Worm (Caenorhabditis elegans) whole organism, L3 larva: ENCODE measurements around the gene F46B3.16.

Source experiments
- R02D3.7 ChIP-seq: fragments of 150-350 bp; optimal IDR thresholded peaks from 2 replicates; lab custom pipeline; 2014; ENCODE audit warnings: missing biosample characterization, missing genetic modification characterization
- ZK546.5 ChIP-seq: sonication (generic microtip); optimal IDR thresholded peaks from 2 replicates; lab custom pipeline; 2017; ENCODE audit warnings: missing biosample characterization, missing genetic modification characterization
- ama-1 ChIP-seq: fragments of 150-350 bp; optimal IDR thresholded peaks from 2 replicates; lab custom pipeline; 2018
- ceh-16 ChIP-seq: sonication (generic microtip); optimal IDR thresholded peaks from 2 replicates; lab custom pipeline; 2017; ENCODE audit warnings: missing biosample characterization, missing genetic modification characterization
- ceh-28 ChIP-seq: fragments of 150-350 bp; optimal IDR thresholded peaks from 2 replicates; lab custom pipeline; 2014; ENCODE audit warnings: missing biosample characterization, missing genetic modification reagents, missing genetic modification characterization
- daf-12 ChIP-seq: fragments of 150-350 bp; optimal IDR thresholded peaks from 2 replicates; lab custom pipeline; 2014; ENCODE audit warnings: missing biosample characterization, missing genetic modification reagents, missing genetic modification characterization
- egl-27 ChIP-seq: sonication (generic microtip); optimal IDR thresholded peaks from 4 replicates; lab custom pipeline; 2017; ENCODE audit warnings: missing biosample characterization, missing genetic modification reagents, missing genetic modification characterization
- elt-1 ChIP-seq: fragments of 150-350 bp; optimal IDR thresholded peaks from 2 replicates; lab custom pipeline; 2014; ENCODE audit warnings: missing biosample characterization, missing genetic modification characterization
- elt-2 ChIP-seq: sonication (generic microtip); optimal IDR thresholded peaks from 2 replicates; lab custom pipeline; 2016; ENCODE audit warnings: missing genetic modification reagents, mild to moderate bottlenecking, missing genetic modification characterization, missing compliant biosample characterization
- elt-3 ChIP-seq, 3 experiments: fragments of 150-350 bp in 1 of 3; sonication (generic microtip) in 2 of 3; optimal IDR thresholded peaks; 2 replicates in 2 of 3; 4 replicates in 1 of 3; lab custom pipeline; 2014 to 2017; ENCODE audit warnings: missing biosample characterization in 3 of 3, missing genetic modification characterization in 3 of 3
- eor-1 ChIP-seq, 2 experiments: fragments of 150-350 bp; optimal IDR thresholded peaks; 2 replicates each; lab custom pipeline; 2014 to 2018; ENCODE audit warnings: missing biosample characterization in 2 of 2, missing genetic modification characterization in 2 of 2
- fos-1 ChIP-seq: fragments of 150-350 bp; optimal IDR thresholded peaks from 2 replicates; lab custom pipeline; 2014; ENCODE audit warnings: missing biosample characterization, missing genetic modification characterization
- hmg-11 ChIP-seq: sonication (generic microtip); optimal IDR thresholded peaks from 2 replicates; lab custom pipeline; 2016; ENCODE audit warnings: missing genetic modification characterization, missing compliant biosample characterization
- jun-1 ChIP-seq: fragments of 150-350 bp; optimal IDR thresholded peaks from 2 replicates; lab custom pipeline; 2014; ENCODE audit warnings: missing biosample characterization, missing genetic modification reagents, missing genetic modification characterization
- lin-39 ChIP-seq: fragments of 150-350 bp; optimal IDR thresholded peaks from 2 replicates; lab custom pipeline; 2018; ENCODE audit warnings: missing biosample characterization, missing genetic modification reagents, missing genetic modification characterization
- mdl-1 ChIP-seq: fragments of 150-350 bp; optimal IDR thresholded peaks from 2 replicates; lab custom pipeline; 2014; ENCODE audit warnings: missing biosample characterization, missing genetic modification characterization
- mml-1 ChIP-seq: fragments of 150-350 bp; sonication (generic microtip); optimal IDR thresholded peaks from 3 replicates; lab custom pipeline; 2014; ENCODE audit warnings: missing biosample characterization, missing genetic modification characterization
- nfya-1 ChIP-seq: sonication (generic microtip); optimal IDR thresholded peaks from 2 replicates; lab custom pipeline; 2017; ENCODE audit warnings: missing genetic modification characterization, mild to moderate bottlenecking, missing compliant biosample characterization, antibody characterized with exemption, moderate library complexity; ENCODE audit not compliant: insufficient read depth
- nhr-11 ChIP-seq: fragments of 150-350 bp; optimal IDR thresholded peaks from 2 replicates; lab custom pipeline; 2014; ENCODE audit warnings: missing biosample characterization, missing genetic modification characterization
- nhr-12 ChIP-seq: fragments of 150-350 bp; optimal IDR thresholded peaks from 2 replicates; lab custom pipeline; 2014; ENCODE audit warnings: missing biosample characterization, missing genetic modification characterization
- nhr-25 ChIP-seq: sonication (generic microtip); optimal IDR thresholded peaks from 2 replicates; lab custom pipeline; 2017; ENCODE audit warnings: missing biosample characterization, missing genetic modification characterization
- nhr-67 ChIP-seq: fragments of 150-350 bp; optimal IDR thresholded peaks from 2 replicates; lab custom pipeline; 2014; ENCODE audit warnings: missing biosample characterization, missing genetic modification characterization
- nhr-76 ChIP-seq: fragments of 150-350 bp; sonication (generic microtip); optimal IDR thresholded peaks from 5 replicates; lab custom pipeline; 2014; ENCODE audit warnings: missing biosample characterization, missing genetic modification characterization
- nhr-77 ChIP-seq: fragments of 150-350 bp; optimal IDR thresholded peaks from 2 replicates; lab custom pipeline; 2014; ENCODE audit warnings: missing biosample characterization, missing genetic modification characterization
- pha-4 ChIP-seq: fragments of 150-350 bp; optimal IDR thresholded peaks from 2 replicates; lab custom pipeline; 2014; ENCODE audit warnings: missing biosample characterization, missing genetic modification reagents, missing genetic modification characterization
- sea-2 ChIP-seq: fragments of 150-350 bp; sonication (generic microtip); optimal IDR thresholded peaks from 4 replicates; lab custom pipeline; 2014; ENCODE audit warnings: missing biosample characterization, missing genetic modification reagents, missing genetic modification characterization
- snpc-4 ChIP-seq: fragments of 150-350 bp; optimal IDR thresholded peaks from 2 replicates; lab custom pipeline; 2014; ENCODE audit warnings: missing biosample characterization, missing genetic modification characterization
- tbx-2 ChIP-seq: sonication (generic microtip); optimal IDR thresholded peaks from 2 replicates; lab custom pipeline; 2016; ENCODE audit warnings: mild to moderate bottlenecking, missing genetic modification characterization, missing compliant biosample characterization
- unc-39 ChIP-seq: sonication (generic microtip); optimal IDR thresholded peaks from 4 replicates; lab custom pipeline; 2017; ENCODE audit warnings: missing biosample characterization, missing genetic modification characterization
- unc-62 ChIP-seq: fragments of 150-350 bp; sonication (generic microtip); optimal IDR thresholded peaks from 4 replicates; lab custom pipeline; 2014; ENCODE audit warnings: missing biosample characterization, missing genetic modification reagents, missing genetic modification characterization
- ztf-11 ChIP-seq: fragments of 150-350 bp; optimal IDR thresholded peaks from 2 replicates; lab custom pipeline; 2014; ENCODE audit warnings: missing biosample characterization, missing genetic modification characterization

Gene F46B3.16

ce11 chrV:20680189-20680588 lies 45.8 kb downstream of the F46B3.16 start:
- no peak for TF ChIP-seq daf-12
- TF ChIP-seq ztf-11 (tag; lab: Kevin White, UChicago) = no peak
- TF ChIP-seq fos-1 (tag; lab: Kevin White, UChicago) = no peak
- no peak for TF ChIP-seq unc-62 (GFP tag; lab: Kevin White, UChicago)
- TF ChIP-seq nhr-25 (tag; lab: Kevin White, UChicago) = no peak
- no peak for TF ChIP-seq jun-1
- no peak for TF ChIP-seq tbx-2 (tag; lab: Kevin White, UChicago)
- no peak for TF ChIP-seq mml-1 (tag; lab: Kevin White, UChicago)
- no peak for TF ChIP-seq hmg-11 (tag; lab: Kevin White, UChicago)
- no peak for TF ChIP-seq nhr-76 (tag; lab: Kevin White, UChicago)
- no peak for TF ChIP-seq mdl-1 (tag; lab: Kevin White, UChicago)
- no peak for TF ChIP-seq pha-4 (tag; lab: Kevin White, UChicago)
- TF ChIP-seq nfya-1 = no peak

ce11 chrV:20681120-20681519 lies 46.7 kb downstream of the F46B3.16 start, which contains the start of gene srsx-35:
Gene srsx-35, plus strand, starts transcription at chrV:20681420.
- no peak for TF ChIP-seq lin-39 (tag; lab: Kevin White, UChicago)
- no peak for TF ChIP-seq nhr-11
- no peak for TF ChIP-seq sea-2
- no peak for TF ChIP-seq nfya-1
- no peak for TF ChIP-seq nhr-67 (tag; lab: Kevin White, UChicago)
- no peak for TF ChIP-seq ceh-16 (tag; lab: Kevin White, UChicago)
- TF ChIP-seq ceh-28 (tag; lab: Kevin White, UChicago) = no peak
- no peak for TF ChIP-seq ama-1 (lab: Kevin White, UChicago)
- TF ChIP-seq nhr-12 (tag; lab: Kevin White, UChicago) = no peak
- no peak for TF ChIP-seq ztf-11 (tag; lab: Kevin White, UChicago)
- TF ChIP-seq R02D3.7 (tag; lab: Kevin White, UChicago) = no peak
- no peak for TF ChIP-seq unc-62 (GFP tag; lab: Kevin White, UChicago)
- TF ChIP-seq elt-2 = no peak
- no peak for TF ChIP-seq tbx-2 (tag; lab: Kevin White, UChicago)
- TF ChIP-seq eor-1 (tag; optimal IDR thresholded peaks at IDR 0.05; lab: Kevin White, UChicago) = no peak
- TF ChIP-seq mdl-1 (tag; lab: Kevin White, UChicago) = no peak
- no peak for TF ChIP-seq ZK546.5 (tag; lab: Kevin White, UChicago)
- no peak for TF ChIP-seq daf-12

- TF ChIP-seq fos-1 (tag; lab: Kevin White, UChicago) (no peak), snpc-4 (peak; percentile 2)
Observed at ce11 chrV:20681824-20682223, 47.4 kb downstream of the F46B3.16 start.

- TF ChIP-seq elt-3 (tag; optimal IDR thresholded peaks at IDR 0.05; lab: Kevin White, UChicago) (no peak), lin-39 (tag; lab: Kevin White, UChicago) (no peak), nhr-67 (tag; lab: Kevin White, UChicago) (no peak), daf-12 (no peak), elt-2 (no peak), pha-4 (tag; lab: Kevin White, UChicago) (no peak), elt-1 (no peak), unc-39 (tag; lab: Kevin White, UChicago) (no peak), ama-1 (lab: Kevin White, UChicago) (no peak), fos-1 (tag; lab: Kevin White, UChicago) (no peak), egl-27 (no peak), nhr-77 (tag; lab: Kevin White, UChicago) (no peak), ceh-28 (tag; lab: Kevin White, UChicago) (no peak), ztf-11 (tag; lab: Kevin White, UChicago) (no peak)
Observed at ce11 chrV:20682309-20682708, 47.9 kb downstream of the F46B3.16 start.
